Worm (Caenorhabditis elegans): ENCODE data around the gene C35D10.3.

DNA sequence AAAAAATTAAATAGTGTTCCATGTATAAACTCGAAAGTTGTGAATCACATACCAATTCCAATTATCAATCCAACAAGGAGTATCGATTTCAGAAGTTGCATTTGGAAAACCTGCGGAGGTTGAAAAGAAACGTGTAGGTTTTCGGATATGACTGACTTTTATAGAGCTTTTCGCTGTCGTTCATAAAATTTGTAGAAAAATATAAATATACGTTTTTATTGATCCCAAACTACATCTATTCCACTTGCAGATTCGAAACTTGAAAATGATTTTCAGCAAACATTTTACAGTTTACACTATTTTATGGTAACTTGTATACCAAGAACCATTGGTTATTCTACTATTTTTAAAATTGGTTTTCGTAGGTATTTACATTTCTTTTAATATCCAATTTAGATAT lies 26.5 kb upstream of the C35D10.3 start, which contains the start of gene clec-156:
- TF ChIP-seq lin-35 (GFP tag; optimal IDR thresholded peaks at IDR 0.05) (no peak), ztf-28 (GFP tag; IDR thresholded peaks at IDR 0.05) (no peak), F49E8.2 (tag; optimal IDR thresholded peaks at IDR 0.05; ENCODE audit: insufficient read depth) (no peak)

All from whole organism, young adult.